Fruit fly (Drosophila melanogaster) whole organism: ENCODE measurements around the gene Dip-B.

Experiments
- CG8478 ChIP-seq: fragments of >200 bp; optimal IDR thresholded peaks from 2 replicates; lab custom pipeline; 2018; ENCODE audit warnings: inconsistent platforms
- Dll ChIP-seq: fragments of >200 bp; optimal IDR thresholded peaks from 2 replicates; lab custom pipeline; 2017
- EcR ChIP-seq, 2 experiments: fragments of >200 bp; optimal IDR thresholded peaks; 2 replicates each; lab custom pipeline; 2017; ENCODE audit warnings: missing biosample characterization in 2 of 2, missing genetic modification characterization in 2 of 2, missing genetic modification reagents in 2 of 2
- pan ChIP-seq: fragments of >200 bp; optimal IDR thresholded peaks from 2 replicates; lab custom pipeline; 2017
- psq ChIP-seq: fragments of >200 bp; optimal IDR thresholded peaks from 2 replicates; lab custom pipeline; 2017
- usp ChIP-seq: fragments of >200 bp; optimal IDR thresholded peaks from 2 replicates; lab custom pipeline; 2017; ENCODE audit warnings: missing biosample characterization, missing genetic modification characterization, mixed read lengths

DNA sequence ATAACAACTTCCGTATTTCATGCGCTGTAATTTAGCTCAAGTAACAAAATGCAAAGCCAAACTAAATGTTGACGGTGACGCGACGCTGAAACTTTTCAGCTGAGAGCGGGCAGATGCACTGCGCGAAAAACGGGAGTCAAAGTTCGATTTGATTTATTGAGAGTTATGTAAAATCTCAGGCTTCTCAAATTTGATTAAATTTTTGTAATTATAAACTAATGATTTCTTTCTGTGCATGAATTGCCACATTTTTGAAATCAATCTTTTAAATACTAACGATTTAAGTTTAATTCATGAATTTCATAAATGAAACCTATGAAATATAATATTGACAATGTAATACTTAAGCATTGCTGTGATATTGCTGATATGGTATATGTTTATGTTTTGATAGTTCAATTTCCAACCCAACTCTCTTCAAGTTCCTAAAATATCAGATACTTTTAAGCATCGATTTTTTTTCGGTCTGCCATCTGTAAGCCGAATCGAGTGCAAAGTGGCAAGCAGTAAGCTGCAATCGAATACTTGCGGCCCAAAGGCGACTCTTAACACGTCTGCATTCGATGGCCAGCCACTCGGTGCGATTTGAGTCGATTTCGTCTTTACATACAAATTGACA lies 40.6 kb downstream of the Dip-B start:
- TF ChIP-seq EcR (GFP tag; optimal IDR thresholded peaks at IDR 0.05; lab: Kevin White, UChicago) = no peak
- no peak for TF ChIP-seq CG8478 (lab: Kevin White, UChicago)
- no peak for TF ChIP-seq pan (lab: Kevin White, UChicago)
- TF ChIP-seq psq = no peak
- TF ChIP-seq Dll (lab: Kevin White, UChicago) = no peak
- no peak for TF ChIP-seq usp (GFP tag; lab: Kevin White, UChicago)
